Fruit fly (Drosophila melanogaster): ENCODE measurements around the gene Eato.

Gene Eato

dm6 chr2L:13827557-13827956, 43.7 kb downstream of the Eato start, which contains the start of gene PolG1:
TSS of gene PolG1 (minus strand) at chr2L:13827772.
- no peak for TF ChIP-seq Dif (GFP tag; optimal IDR thresholded peaks at IDR 0.05; ENCODE audit: partially characterized antibody)
- no peak for TF ChIP-seq dsf (GFP tag; optimal IDR thresholded peaks at IDR 0.05; ENCODE audit: borderline replicate concordance)
- TF ChIP-seq Myc (optimal IDR thresholded peaks at IDR 0.05): no peak
- TF ChIP-seq h (GFP tag; optimal IDR thresholded peaks at IDR 0.05): no peak
- TF ChIP-seq Mio (GFP tag; optimal IDR thresholded peaks at IDR 0.05): no peak
- no peak for TF ChIP-seq rgr (GFP tag; optimal IDR thresholded peaks at IDR 0.05)
- TF ChIP-seq dmrt93B (GFP tag; optimal IDR thresholded peaks at IDR 0.05): no peak
- no peak for TF ChIP-seq GATAd (GFP tag; optimal IDR thresholded peaks at IDR 0.05)
- no peak for TF ChIP-seq Hnf4 (GFP tag; optimal IDR thresholded peaks at IDR 0.05)
- no peak for TF ChIP-seq Vsx2 (GFP tag; optimal IDR thresholded peaks at IDR 0.05; ENCODE audit: partially characterized antibody)
- TF ChIP-seq N (GFP tag; optimal IDR thresholded peaks at IDR 0.05): no peak
- no peak for TF ChIP-seq CrebA (GFP tag; optimal IDR thresholded peaks at IDR 0.05; ENCODE audit: borderline replicate concordance)

dm6 chr2L:13829540-13829939, 45.7 kb downstream of the Eato start, which contains the start of the genes Arpc1 and Orc5:
TSS of gene Arpc1 (minus strand) at chr2L:13829741.
TSS of gene Orc5 (plus strand) at chr2L:13829837.
- TF ChIP-seq Rel (GFP tag; optimal IDR thresholded peaks at IDR 0.05) (no peak), Rel (tag; optimal IDR thresholded peaks at IDR 0.05) (peak; percentile 58), pan (optimal IDR thresholded peaks at IDR 0.05) (no peak)

DNA sequence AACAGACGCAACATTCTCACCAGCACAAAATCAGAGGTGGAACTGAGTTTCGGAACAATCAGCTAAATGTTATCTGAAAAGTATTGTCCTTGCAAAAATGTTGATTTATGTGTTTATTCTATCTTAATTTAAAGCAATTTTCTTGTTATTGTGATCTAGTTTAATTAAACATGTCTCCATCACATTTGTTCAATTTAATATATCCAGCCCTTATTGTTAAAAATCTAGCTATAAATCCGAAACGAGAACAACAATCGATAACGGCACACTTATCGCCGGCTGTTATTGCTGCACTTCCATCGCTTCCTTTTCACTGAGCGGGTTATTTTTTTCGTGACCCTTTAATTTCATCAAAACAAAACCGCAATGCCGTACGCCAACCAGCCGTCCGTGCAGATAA, 49.2 kb downstream of the Eato start, which contains the start of the genes GatC, PolG2 and Polr2C:
Gene GatC, minus strand, starts transcription at position 48 of the 400 bp plus-strand sequence.
Gene PolG2, minus strand, starts transcription at position 48 of the 400 bp plus-strand sequence.
Gene Polr2C, plus strand, starts transcription at position 280 of the 400 bp plus-strand sequence.
- TF ChIP-seq ey (GFP tag; optimal IDR thresholded peaks at IDR 0.05) (peak; percentile 18), CrebA (GFP tag; optimal IDR thresholded peaks at IDR 0.05; ENCODE audit: borderline replicate concordance) (no peak), Rel (GFP tag; optimal IDR thresholded peaks at IDR 0.05) (no peak), Rel (tag; optimal IDR thresholded peaks at IDR 0.05) (peak; percentile 0), HLH106 (tag; optimal IDR thresholded peaks at IDR 0.05) (no peak), Hr78 (GFP tag; optimal IDR thresholded peaks at IDR 0.05) (no peak), Myc (optimal IDR thresholded peaks at IDR 0.05) (peak; percentile 70), Jra (GFP tag; optimal IDR thresholded peaks at IDR 0.05) (no peak), woc (GFP tag; optimal IDR thresholded peaks at IDR 0.05) (no peak), N (GFP tag; optimal IDR thresholded peaks at IDR 0.05) (no peak), jim (GFP tag; optimal IDR thresholded peaks at IDR 0.05) (no peak), dl (GFP tag; optimal IDR thresholded peaks at IDR 0.05; ENCODE audit: insufficient read depth in 1 of 2, partially characterized antibody in 2 of 2) (no peak), psq (GFP tag; optimal IDR thresholded peaks at IDR 0.05) (no peak), CG9705 (GFP tag; optimal IDR thresholded peaks at IDR 0.05) (no peak), tai (GFP tag; optimal IDR thresholded peaks at IDR 0.05) (no peak), Abd-B (GFP tag; optimal IDR thresholded peaks at IDR 0.05) (no peak), Hnf4 (GFP tag; optimal IDR thresholded peaks at IDR 0.05) (no peak), CG32264 (GFP tag; optimal IDR thresholded peaks at IDR 0.05) (no peak), rgr (GFP tag; optimal IDR thresholded peaks at IDR 0.05) (no peak), Sp1 (GFP tag; optimal IDR thresholded peaks at IDR 0.05) (peak; percentile 3), foxo (GFP tag; optimal IDR thresholded peaks at IDR 0.05) (no peak), dsf (GFP tag; optimal IDR thresholded peaks at IDR 0.05; ENCODE audit: borderline replicate concordance) (no peak), usp (GFP tag; optimal IDR thresholded peaks at IDR 0.05) (no peak), fru (GFP tag; optimal IDR thresholded peaks at IDR 0.05) (no peak), dmrt93B (GFP tag; optimal IDR thresholded peaks at IDR 0.05) (no peak), GATAd (GFP tag; optimal IDR thresholded peaks at IDR 0.05) (no peak), Mio (GFP tag; optimal IDR thresholded peaks at IDR 0.05) (no peak), lola (GFP tag; optimal IDR thresholded peaks at IDR 0.05) (no peak), Dif (GFP tag; optimal IDR thresholded peaks at IDR 0.05; ENCODE audit: partially characterized antibody) (peak; percentile 64), pan (optimal IDR thresholded peaks at IDR 0.05) (no peak), OdsH (GFP tag; optimal IDR thresholded peaks at IDR 0.05) (no peak)
